In the genomic region with DNA sequence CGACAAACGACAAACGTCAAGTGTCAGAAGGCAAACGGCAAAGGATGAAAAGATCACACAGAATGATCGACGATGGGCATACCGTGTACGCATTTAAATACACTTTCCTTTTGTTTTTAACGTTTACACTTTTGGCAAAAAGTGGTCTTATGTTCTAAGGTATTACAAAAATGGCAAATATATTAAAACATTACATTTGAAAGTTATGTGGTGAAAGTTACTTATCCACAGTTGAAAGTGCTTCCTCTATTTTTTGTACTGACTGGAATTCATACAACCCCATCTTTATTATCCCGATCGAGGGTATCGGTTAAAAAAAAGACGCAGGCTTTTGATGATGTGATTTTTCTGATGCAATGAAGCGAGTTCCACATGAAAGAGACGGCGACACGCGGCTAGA, we compare ENCODE assay signal across 2 fruit fly cellular contexts.
TF ChIP-seq lines count a peak whose summit lies in the region.

No protein-coding gene starts in this region.

- no peak for TF ChIP-seq CTCF in whole organism, embryonic (GFP tag; optimal IDR thresholded peaks at IDR 0.05; lab: Kevin White, UChicago)

TF ChIP-seq in whole organism, embryonic, 481 proteins besides CTCF, POLR2A, EP300 and RAD21:
- TF ChIP-seq kni (GFP tag; optimal IDR thresholded peaks at IDR 0.05; lab: Kevin White, UChicago) (no peak), sens-2 (GFP tag; IDR thresholded peaks at IDR 0.05; lab: Robert Waterston, UW) (no peak), Fer1 (GFP tag; optimal IDR thresholded peaks at IDR 0.05; lab: Kevin White, UChicago) (no peak), chinmo (GFP tag; IDR thresholded peaks at IDR 0.05; lab: Robert Waterston, UW; ENCODE audit: partially characterized antibody) (no peak), z (GFP tag; IDR thresholded peaks at IDR 0.05; lab: Robert Waterston, UW) (no peak), zen2 (GFP tag; IDR thresholded peaks at IDR 0.05; lab: Robert Waterston, UW; ENCODE audit: partially characterized antibody) (no peak), sens (GFP tag; lab: Kevin White, UChicago) (peak; percentile 62), Med (GFP tag; lab: Kevin White, UChicago) (no peak), D19B (GFP tag; optimal IDR thresholded peaks at IDR 0.05; lab: Kevin White, UChicago) (peak; percentile 13), Hr78 (GFP tag; optimal IDR thresholded peaks at IDR 0.05; lab: Kevin White, UChicago) (no peak), dmrt11E (tag; optimal IDR thresholded peaks at IDR 0.05; lab: Kevin White, UChicago) (peak; percentile 8), vvl (GFP tag; IDR thresholded peaks at IDR 0.05; lab: Robert Waterston, UW) (no peak), row (GFP tag; IDR thresholded peaks at IDR 0.05; lab: Robert Waterston, UW) (0 out of 3 replicates have a peak, but pooled peaks have one; percentile 29), mld (GFP tag; IDR thresholded peaks at IDR 0.05; lab: Robert Waterston, UW; ENCODE audit: partially characterized antibody) (no peak), CG9727 (GFP tag; optimal IDR thresholded peaks at IDR 0.05; lab: Kevin White, UChicago) (no peak)

TF ChIP-seq in whole organism, prepupa, 60 proteins besides CTCF, POLR2A, EP300 and RAD21:
- TF ChIP-seq fd85E (GFP tag; optimal IDR thresholded peaks at IDR 0.05; lab: Kevin White, UChicago) (no peak), svp (GFP tag; lab: Kevin White, UChicago) (peak; percentile 36), Eip78C (GFP tag; lab: Kevin White, UChicago) (peak; percentile 58)
